Fruit fly (Drosophila melanogaster) whole organism, embryonic: ENCODE measurements around the gene mag.
A peak's percentile ranks its signal among the peaks of the same experiment; 100 is the strongest.

Experiments used
- Antp ChIP-seq: fragments of 200-800 bp; sonication (Bioruptor generic); optimal IDR thresholded peaks from 3 replicates; lab custom pipeline; 2016; ENCODE audit warnings: missing biosample characterization, missing genetic modification characterization
- B-H1 ChIP-seq: fragments of 200-800 bp; sonication (Bioruptor generic); IDR thresholded peaks from 3 replicates; pipeline ENCODE4 v1.3.6; 2022; ENCODE audit warnings: missing biosample characterization, missing genetic modification characterization
- CG10959 ChIP-seq: fragments of 200-800 bp; sonication (Bioruptor generic); IDR thresholded peaks from 2 replicates; pipeline ENCODE4 v1.3.6; 2022; ENCODE audit warnings: missing biosample characterization, missing genetic modification characterization
- CG11085 ChIP-seq: fragments of 200-800 bp; sonication (Bioruptor generic); IDR thresholded peaks from 2 replicates; pipeline ENCODE4 v1.3.6; 2022; ENCODE audit warnings: missing biosample characterization, missing genetic modification characterization
- CG15073 ChIP-seq: fragments of 200-800 bp; sonication (Bioruptor generic); optimal IDR thresholded peaks from 2 replicates; lab custom pipeline; 2016; ENCODE audit warnings: missing biosample characterization, missing genetic modification characterization
- CG15601 ChIP-seq: fragments of 200-800 bp; sonication (Bioruptor generic); optimal IDR thresholded peaks from 3 replicates; lab custom pipeline; 2019; ENCODE audit warnings: missing biosample characterization, mild to moderate bottlenecking, missing genetic modification characterization, moderate library complexity
- CG17359 ChIP-seq: fragments of 200-800 bp; sonication (Bioruptor generic); optimal IDR thresholded peaks from 3 replicates; lab custom pipeline; 2018; ENCODE audit warnings: missing biosample characterization, mild to moderate bottlenecking, missing genetic modification characterization, moderate library complexity
- CG17385 ChIP-seq: fragments of 200-800 bp; sonication (Bioruptor generic); optimal IDR thresholded peaks from 3 replicates; lab custom pipeline; 2018; ENCODE audit warnings: missing biosample characterization, mild to moderate bottlenecking, missing genetic modification characterization
- CG18619 ChIP-seq: fragments of 200-800 bp; sonication (Bioruptor generic); optimal IDR thresholded peaks from 3 replicates; lab custom pipeline; 2017; ENCODE audit warnings: missing biosample characterization, mild to moderate bottlenecking, missing genetic modification characterization
- CG2875 ChIP-seq: fragments of 200-800 bp; sonication (Bioruptor generic); optimal IDR thresholded peaks from 2 replicates; lab custom pipeline; 2017; ENCODE audit warnings: missing biosample characterization, mild to moderate bottlenecking, missing genetic modification characterization, missing genetic modification reagents
- CG31224 ChIP-seq: fragments of 200-800 bp; sonication (Bioruptor generic); IDR thresholded peaks from 2 replicates; pipeline ENCODE4 v1.3.6; 2022; ENCODE audit warnings: missing biosample characterization, missing genetic modification characterization
- CG31388 ChIP-seq: fragments of 200-800 bp; sonication (Bioruptor generic); optimal IDR thresholded peaks from 2 replicates; lab custom pipeline; 2016; ENCODE audit warnings: missing biosample characterization, missing genetic modification characterization
- CG34376 ChIP-seq: fragments of 200-800 bp; sonication (Bioruptor generic); optimal IDR thresholded peaks from 2 replicates; lab custom pipeline; 2018; ENCODE audit warnings: missing biosample characterization, mild to moderate bottlenecking, missing genetic modification characterization
- CG3838 ChIP-seq: fragments of 200-800 bp; sonication (Bioruptor generic); optimal IDR thresholded peaks from 3 replicates; lab custom pipeline; 2016; ENCODE audit warnings: missing biosample characterization, missing genetic modification characterization
- CG6813 ChIP-seq: fragments of 200-800 bp; sonication (Bioruptor generic); optimal IDR thresholded peaks from 2 replicates; lab custom pipeline; 2017; ENCODE audit warnings: missing biosample characterization, missing genetic modification characterization, mild to moderate bottlenecking, moderate library complexity, missing genetic modification reagents
- CG7963 ChIP-seq: fragments of 200-800 bp; sonication (Bioruptor generic); IDR thresholded peaks from 3 replicates; pipeline ENCODE4 v1.3.6; 2022; ENCODE audit warnings: missing biosample characterization, missing genetic modification characterization; ENCODE audit not compliant: partially characterized antibody
- CG9609 ChIP-seq: fragments of 200-800 bp; sonication (Bioruptor generic); optimal IDR thresholded peaks from 3 replicates; lab custom pipeline; 2016; ENCODE audit warnings: missing biosample characterization, missing genetic modification characterization
- CG9797 ChIP-seq: fragments of 200-800 bp; sonication (Bioruptor generic); optimal IDR thresholded peaks from 3 replicates; lab custom pipeline; 2018; ENCODE audit warnings: missing biosample characterization, mild to moderate bottlenecking, missing genetic modification characterization
- Doc3 ChIP-seq: fragments of 200-800 bp; sonication (Bioruptor generic); IDR thresholded peaks from 3 replicates; pipeline ENCODE4 v1.3.6; 2022; ENCODE audit warnings: missing biosample characterization, missing genetic modification characterization; ENCODE audit not compliant: partially characterized antibody
- Dref ChIP-seq: fragments of 200-800 bp; sonication (Bioruptor generic); IDR thresholded peaks from 2 replicates; pipeline ENCODE4 v1.3.6; 2022; ENCODE audit warnings: missing biosample characterization, missing genetic modification characterization
- E2f2 ChIP-seq: fragments of 200-800 bp; sonication (Bioruptor generic); IDR thresholded peaks from 2 replicates; pipeline ENCODE4 v1.3.6; 2022; ENCODE audit warnings: missing biosample characterization, missing genetic modification characterization
- Fer3 ChIP-seq: fragments of 200-800 bp; sonication (Bioruptor generic); optimal IDR thresholded peaks from 2 replicates; lab custom pipeline; 2018; ENCODE audit warnings: missing biosample characterization, mild to moderate bottlenecking, missing genetic modification characterization, moderate library complexity
- HHEX ChIP-seq: fragments of 200-800 bp; sonication (Bioruptor generic); optimal IDR thresholded peaks from 3 replicates; lab custom pipeline; 2017; ENCODE audit warnings: missing biosample characterization, mild to moderate bottlenecking, missing genetic modification characterization, missing genetic modification reagents
- Hey ChIP-seq: fragments of 200-800 bp; sonication (Bioruptor generic); optimal IDR thresholded peaks from 3 replicates; lab custom pipeline; 2018; ENCODE audit warnings: missing biosample characterization, mild to moderate bottlenecking, missing genetic modification characterization
- Hr39 ChIP-seq: fragments of >200 bp; optimal IDR thresholded peaks from 2 replicates; lab custom pipeline; 2017
- Hr78 ChIP-seq, 2 experiments: fragments of 200-800 bp in 1 of 2; fragments of >200 bp in 1 of 2; sonication (Bioruptor generic) in 1 of 2; optimal IDR thresholded peaks; 2 replicates each; lab custom pipeline; 2017 to 2019; ENCODE audit warnings: missing biosample characterization in 2 of 2, missing genetic modification characterization in 2 of 2, mild to moderate bottlenecking in 1 of 2, moderate library complexity in 1 of 2
- Neu2 ChIP-seq: fragments of 200-800 bp; sonication (Bioruptor generic); optimal IDR thresholded peaks from 3 replicates; lab custom pipeline; 2016; ENCODE audit warnings: missing biosample characterization, missing genetic modification characterization, borderline replicate concordance
- Nf-YA ChIP-seq: fragments of 200-800 bp; sonication (Bioruptor generic); IDR thresholded peaks from 2 replicates; pipeline ENCODE4 v1.3.6; 2022; ENCODE audit warnings: missing biosample characterization, missing genetic modification characterization
- Pdp1 ChIP-seq, 2 experiments: fragments of 200-800 bp; sonication (Bioruptor generic); optimal IDR thresholded peaks; 3 replicates each; lab custom pipeline; 2016; ENCODE audit warnings: missing biosample characterization in 2 of 2, missing genetic modification characterization in 2 of 2, mild to moderate bottlenecking in 1 of 2, moderate library complexity in 1 of 2
- Side ChIP-seq: fragments of 200-800 bp; sonication (Bioruptor generic); optimal IDR thresholded peaks from 2 replicates; lab custom pipeline; 2016; ENCODE audit warnings: missing biosample characterization, missing genetic modification characterization
- Sox102F ChIP-seq: fragments of 200-800 bp; sonication (Bioruptor generic); optimal IDR thresholded peaks from 2 replicates; lab custom pipeline; 2018; ENCODE audit warnings: missing biosample characterization, mild to moderate bottlenecking, missing genetic modification characterization, moderate library complexity
- Tbp ChIP-seq: fragments of >200 bp; optimal IDR thresholded peaks from 2 replicates; lab custom pipeline; 2018; ENCODE audit warnings: missing biosample characterization, missing genetic modification characterization
- Usf ChIP-seq: fragments of 200-800 bp; sonication (Bioruptor generic); optimal IDR thresholded peaks from 2 replicates; lab custom pipeline; 2017; ENCODE audit warnings: missing genotype, missing biosample characterization, missing genetic modification characterization
- aop ChIP-seq: fragments of 200-800 bp; sonication (Bioruptor generic); IDR thresholded peaks from 2 replicates; pipeline ENCODE4 v1.3.6; 2022; ENCODE audit warnings: missing biosample characterization, missing genetic modification characterization
- ash1 ChIP-seq: fragments of 200-800 bp; sonication (Bioruptor generic); optimal IDR thresholded peaks from 2 replicates; lab custom pipeline; 2018; ENCODE audit warnings: missing biosample characterization, mild to moderate bottlenecking, missing genetic modification characterization
- az2 ChIP-seq: fragments of 200-800 bp; sonication (Bioruptor generic); optimal IDR thresholded peaks from 3 replicates; lab custom pipeline; 2016; ENCODE audit warnings: missing biosample characterization, missing genetic modification characterization
- bab2 ChIP-seq: fragments of 200-800 bp; sonication (Bioruptor generic); optimal IDR thresholded peaks from 2 replicates; lab custom pipeline; 2016; ENCODE audit warnings: missing biosample characterization, missing genetic modification characterization
- chif ChIP-seq, 2 experiments: fragments of 200-800 bp; sonication (Bioruptor generic); optimal IDR thresholded peaks; 3 replicates each; lab custom pipeline; 2016; ENCODE audit warnings: missing biosample characterization in 2 of 2, missing genetic modification characterization in 2 of 2
- dan ChIP-seq: fragments of 200-800 bp; sonication (Bioruptor generic); IDR thresholded peaks from 2 replicates; pipeline ENCODE4 v1.3.6; 2022; ENCODE audit warnings: missing biosample characterization, missing genetic modification characterization
- fru ChIP-seq: fragments of >200 bp; optimal IDR thresholded peaks from 2 replicates; lab custom pipeline; 2017
- gro ChIP-seq: fragments of 200-800 bp; sonication (Bioruptor generic); optimal IDR thresholded peaks from 2 replicates; lab custom pipeline; 2016; ENCODE audit warnings: missing biosample characterization, missing genetic modification characterization
- her ChIP-seq: fragments of 200-800 bp; sonication (Bioruptor generic); optimal IDR thresholded peaks from 2 replicates; lab custom pipeline; 2016; ENCODE audit warnings: missing biosample characterization, missing genetic modification characterization
- kah ChIP-seq: fragments of 200-800 bp; sonication (Bioruptor generic); optimal IDR thresholded peaks from 2 replicates; lab custom pipeline; 2018; ENCODE audit warnings: missing biosample characterization, mild to moderate bottlenecking, missing genetic modification characterization
- lab ChIP-seq: fragments of 200-800 bp; sonication (Bioruptor generic); optimal IDR thresholded peaks from 3 replicates; lab custom pipeline; 2017; ENCODE audit warnings: missing biosample characterization, missing genetic modification characterization, mild to moderate bottlenecking, moderate library complexity, missing genetic modification reagents
- pita ChIP-seq: fragments of 200-800 bp; sonication (Bioruptor generic); optimal IDR thresholded peaks from 2 replicates; lab custom pipeline; 2017; ENCODE audit warnings: missing biosample characterization, mild to moderate bottlenecking, missing genetic modification characterization
- pzg ChIP-seq: fragments of 200-800 bp; sonication (Bioruptor generic); optimal IDR thresholded peaks from 3 replicates; lab custom pipeline; 2018; ENCODE audit warnings: missing biosample characterization, mild to moderate bottlenecking, missing genetic modification characterization, moderate library complexity
- scrt ChIP-seq: fragments of 200-800 bp; sonication (Bioruptor generic); optimal IDR thresholded peaks from 2 replicates; lab custom pipeline; 2018; ENCODE audit warnings: missing biosample characterization, mild to moderate bottlenecking, missing genetic modification characterization, moderate library complexity
- sens ChIP-seq: fragments of 200-800 bp; sonication (Bioruptor generic); peaks from one replicate; lab custom pipeline; 2016; ENCODE audit warnings: missing biosample characterization, missing genetic modification characterization
- sna ChIP-seq: fragments of 200-800 bp; sonication (Bioruptor generic); IDR thresholded peaks from 2 replicates; pipeline ENCODE4 v1.3.6; 2022; ENCODE audit warnings: missing biosample characterization, missing genetic modification characterization; ENCODE audit not compliant: partially characterized antibody

Gene mag

DNA sequence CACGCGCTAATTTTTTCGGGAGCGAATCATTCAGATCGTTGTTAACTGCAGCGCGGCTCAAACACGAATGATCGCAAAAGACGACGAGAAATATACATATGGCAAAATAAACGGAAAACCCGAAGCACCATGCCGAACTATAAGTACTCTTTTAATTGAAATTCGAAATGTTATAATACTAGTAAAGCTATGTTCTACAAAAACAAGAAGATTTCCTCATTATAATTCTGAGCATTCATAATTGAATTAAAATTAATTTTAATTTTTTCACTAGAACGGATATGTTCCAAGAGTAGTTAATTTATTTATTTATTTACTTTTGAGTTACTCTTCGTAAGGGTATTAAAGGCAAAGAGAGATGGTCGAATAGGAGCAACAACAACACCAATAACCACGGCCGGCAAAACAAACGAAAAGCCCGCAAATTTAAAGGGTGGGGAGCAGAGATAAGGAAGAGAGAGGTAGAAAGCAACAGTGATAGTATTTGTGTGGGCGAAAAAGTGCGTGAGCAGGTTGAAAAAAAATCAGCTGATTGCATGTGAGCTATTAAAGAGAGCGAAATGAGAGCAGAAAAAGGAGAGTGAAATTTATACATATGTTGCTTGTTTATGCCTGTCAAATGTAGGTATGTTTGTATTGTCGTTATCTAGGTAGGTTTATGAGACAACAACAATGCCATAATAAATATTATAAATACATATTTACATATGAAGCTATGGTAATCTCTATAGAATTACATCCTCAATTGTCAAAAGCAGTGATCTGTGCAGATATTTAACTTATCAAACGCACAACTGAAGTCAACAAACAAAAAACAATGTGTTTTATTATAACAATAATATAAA is 33.2 kb downstream of the mag start (continued):
- TF ChIP-seq lab, result peak; percentile 85
- peak; percentile 42 for TF ChIP-seq Usf (GFP tag; lab: Kevin White, UChicago)
- TF ChIP-seq scrt (GFP tag; lab: Kevin White, UChicago), result peak; percentile 64
- TF ChIP-seq CG17359 (tag; lab: Kevin White, UChicago), result peak; percentile 76
- peak; percentile 55 for TF ChIP-seq bab2 (GFP tag; lab: Kevin White, UChicago)
- no peak for TF ChIP-seq Hey (tag; lab: Kevin White, UChicago)
- TF ChIP-seq HHEX (GFP tag; lab: Kevin White, UChicago), result peak; percentile 72
- TF ChIP-seq Neu2, result no peak
- TF ChIP-seq Dref, result no peak
- TF ChIP-seq CG6813 (GFP tag; lab: Kevin White, UChicago), result peak; percentile 57
- no peak for TF ChIP-seq ash1 (GFP tag; lab: Kevin White, UChicago)
- TF ChIP-seq CG17385, result peak; percentile 75
- TF ChIP-seq CG10959 (GFP tag; lab: Robert Waterston, UW), result no peak
- peak; percentile 8 for TF ChIP-seq Side
- peak; percentile 89 for TF ChIP-seq sens
- no peak for TF ChIP-seq pita (GFP tag; lab: Kevin White, UChicago)
- TF ChIP-seq dan (GFP tag; lab: Robert Waterston, UW), result no peak
- TF ChIP-seq Hr78 (GFP tag; optimal IDR thresholded peaks at IDR 0.05; lab: Kevin White, UChicago), result peak in 1 of 2 experiments; percentile 44
- no peak for TF ChIP-seq sna (GFP tag; lab: Robert Waterston, UW)
- peak; percentile 37 to 53 for TF ChIP-seq Pdp1 (GFP tag; optimal IDR thresholded peaks at IDR 0.05; lab: Kevin White, UChicago)
- TF ChIP-seq Tbp (GFP tag; lab: Kevin White, UChicago), result no peak
- TF ChIP-seq CG15601 (tag; lab: Kevin White, UChicago), result peak; percentile 42
- TF ChIP-seq kah (GFP tag; lab: Kevin White, UChicago), result no peak
- TF ChIP-seq CG31224 (GFP tag; lab: Robert Waterston, UW), result peak; percentile 77
- peak; percentile 50 for TF ChIP-seq az2 (GFP tag; lab: Kevin White, UChicago)
- TF ChIP-seq CG2875, result no peak
- TF ChIP-seq E2f2 (GFP tag; lab: Robert Waterston, UW), result peak; percentile 56; the same call in 1 of the 2 replicates
- TF ChIP-seq aop, result no peak
- TF ChIP-seq Doc3 (GFP tag; lab: Robert Waterston, UW), result no peak
- peak; percentile 67 for TF ChIP-seq gro (GFP tag; lab: Kevin White, UChicago)
- no peak for TF ChIP-seq Antp (GFP tag; lab: Kevin White, UChicago)
- peak; percentile 78 for TF ChIP-seq Fer3 (tag; lab: Kevin White, UChicago)
- no peak for TF ChIP-seq pzg (GFP tag; lab: Kevin White, UChicago)
- TF ChIP-seq CG7963 (GFP tag; lab: Robert Waterston, UW), result no peak
- TF ChIP-seq CG15073 (GFP tag; lab: Kevin White, UChicago), result no peak
- TF ChIP-seq CG9797, result no peak
- TF ChIP-seq CG9609 (GFP tag; lab: Kevin White, UChicago), result peak; percentile 19
- peak; percentile 73 for TF ChIP-seq B-H1
- TF ChIP-seq Nf-YA (GFP tag; lab: Robert Waterston, UW), result peak; percentile 71
- peak; percentile 32 for TF ChIP-seq her (GFP tag; lab: Kevin White, UChicago)
- peak; percentile 37 for TF ChIP-seq CG3838 (GFP tag; lab: Kevin White, UChicago)
- TF ChIP-seq chif (GFP tag; optimal IDR thresholded peaks at IDR 0.05; lab: Kevin White, UChicago), result peak in 1 of 2 experiments; percentile 37
- peak; percentile 10 for TF ChIP-seq CG34376 (GFP tag; lab: Kevin White, UChicago)
- no peak for TF ChIP-seq Hr39
- TF ChIP-seq fru, result no peak
- peak; percentile 54 for TF ChIP-seq CG18619 (GFP tag; lab: Kevin White, UChicago)
- peak; percentile 83 for TF ChIP-seq Sox102F
- TF ChIP-seq CG11085 (GFP tag; lab: Robert Waterston, UW), result peak; percentile 58; the same call in 1 of the 2 replicates
- peak; percentile 24 for TF ChIP-seq CG31388 (GFP tag; lab: Kevin White, UChicago)
